Worm (Caenorhabditis elegans): ENCODE measurements around the gene C01G5.3.
A peak's percentile ranks its signal among the peaks of the same experiment; 100 is the strongest.

The C01G5.3 gene

DNA sequence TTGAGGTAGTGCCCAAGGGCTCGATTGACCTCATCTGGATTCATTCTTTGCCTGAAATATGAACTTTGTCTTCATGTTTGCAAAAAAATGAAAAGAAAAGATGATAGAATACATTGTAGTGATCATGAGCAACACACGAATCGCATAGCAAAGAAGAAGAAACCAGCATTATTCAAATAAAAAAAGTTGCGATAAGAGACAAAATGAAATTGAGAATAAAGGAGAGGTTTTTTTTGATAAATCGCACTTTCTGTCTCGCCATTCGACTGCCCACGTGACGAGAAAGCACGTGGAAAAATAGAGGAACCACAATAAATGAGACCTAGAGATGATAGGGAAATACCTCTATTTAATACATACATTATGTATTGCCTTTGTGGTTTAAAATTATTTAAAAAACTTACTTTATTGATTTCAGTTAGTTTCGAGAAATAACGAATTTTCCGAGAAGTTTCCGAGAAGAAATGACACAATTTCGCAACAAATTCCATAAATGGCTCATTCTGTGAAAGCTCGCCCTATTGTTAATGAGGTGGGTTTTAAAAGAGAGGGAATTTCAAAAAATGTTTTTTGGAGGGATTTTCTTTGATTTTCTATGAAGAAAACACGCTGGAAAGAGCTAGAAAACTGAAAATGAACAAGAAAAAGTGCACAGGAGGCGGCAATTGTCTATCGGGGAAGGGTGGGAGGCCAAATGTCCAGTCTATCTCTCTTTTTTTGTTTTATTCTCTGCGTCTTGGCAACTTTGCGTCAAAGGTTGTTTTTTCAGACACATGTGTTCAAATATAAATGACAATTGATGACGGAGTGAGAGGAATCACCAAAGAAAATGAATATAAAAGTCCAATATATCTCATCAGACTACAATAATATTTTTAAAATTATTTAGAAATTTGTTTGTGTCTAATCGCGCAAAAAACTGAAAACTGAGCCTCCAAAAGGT, 19.7 kb downstream of the C01G5.3 start, which contains the start of gene paqr-1:
TSS of gene paqr-1 (minus strand) at position 51 of the 943 bp plus-strand sequence.
- peak; percentile 23 for TF ChIP-seq mes-2 (tag; optimal IDR thresholded peaks at IDR 0.05; ENCODE audit: poor library complexity, severe bottlenecking)
- TF ChIP-seq dmd-6 (GFP tag; IDR thresholded peaks at IDR 0.05) = peak; percentile 58
- TF ChIP-seq F44E2.7 (GFP tag; IDR thresholded peaks at IDR 0.05) = no peak
- TF ChIP-seq ctbp-1 (GFP tag; IDR thresholded peaks at IDR 0.05) = no peak
- peak; percentile 49 for TF ChIP-seq mxl-3 (GFP tag; optimal IDR thresholded peaks at IDR 0.05)
- TF ChIP-seq F10B5.3 (tag; optimal IDR thresholded peaks at IDR 0.05) = no peak
- no peak for TF ChIP-seq fkh-10 (GFP tag; optimal IDR thresholded peaks at IDR 0.05)
- no peak for TF ChIP-seq T20F7.1 (GFP tag; optimal IDR thresholded peaks at IDR 0.05)
- TF ChIP-seq T26A8.4 (GFP tag; IDR thresholded peaks at IDR 0.05) = no peak
- peak; percentile 82 for TF ChIP-seq hlh-30 (tag; optimal IDR thresholded peaks at IDR 0.05; ENCODE audit: insufficient read depth)
- TF ChIP-seq rbr-2 (tag; optimal IDR thresholded peaks at IDR 0.05) = no peak
- TF ChIP-seq mep-1 (tag; optimal IDR thresholded peaks at IDR 0.05) = peak; percentile 34
- TF ChIP-seq skn-1 (tag; optimal IDR thresholded peaks at IDR 0.05) = no peak
- TF ChIP-seq mdl-1 (tag; optimal IDR thresholded peaks at IDR 0.05) = peak in 1 of 2 experiments; percentile 74
- TF ChIP-seq daf-16 (GFP tag; optimal IDR thresholded peaks at IDR 0.05) = peak in 1 of 2 experiments; percentile 7
- peak; percentile 55 for TF ChIP-seq daf-16 (tag; optimal IDR thresholded peaks at IDR 0.05)
- peak in 1 of 2 experiments; percentile 43 for TF ChIP-seq lsy-2 (tag; optimal IDR thresholded peaks at IDR 0.05)
- TF ChIP-seq lin-38 (GFP tag; IDR thresholded peaks at IDR 0.05) = 0 out of 2 replicates have a peak, but pooled peaks have one; percentile 22
- no peak for TF ChIP-seq spr-1 (tag; optimal IDR thresholded peaks at IDR 0.05)
- TF ChIP-seq hlh-11 (tag; optimal IDR thresholded peaks at IDR 0.05) = peak; percentile 21
- no peak for TF ChIP-seq ZK337.2 (GFP tag; IDR thresholded peaks at IDR 0.05)
- TF ChIP-seq daf-8 (GFP tag; IDR thresholded peaks at IDR 0.05) = no peak
- no peak for TF ChIP-seq php-3 (GFP tag; IDR thresholded peaks at IDR 0.05)
- no peak for TF ChIP-seq lin-15B (tag; optimal IDR thresholded peaks at IDR 0.05)
- TF ChIP-seq hmg-1.1 (GFP tag; IDR thresholded peaks at IDR 0.05) = 0 out of 2 replicates have a peak, but pooled peaks have one; percentile 19
- TF ChIP-seq ceh-32 (tag; optimal IDR thresholded peaks at IDR 0.05; ENCODE audit: poor library complexity) = no peak
- TF ChIP-seq egl-27 (tag; optimal IDR thresholded peaks at IDR 0.05) = no peak
- TF ChIP-seq attf-4 (tag; optimal IDR thresholded peaks at IDR 0.05) = no peak
- TF ChIP-seq aha-1 (tag) = peak; percentile 56
- no peak for TF ChIP-seq Y5F2A.4 (GFP tag; optimal IDR thresholded peaks at IDR 0.05)
- no peak for TF ChIP-seq vab-7 (GFP tag; IDR thresholded peaks at IDR 0.05)
- no peak for TF ChIP-seq lim-7 (GFP tag; IDR thresholded peaks at IDR 0.05)
- TF ChIP-seq dpl-1 (GFP tag; optimal IDR thresholded peaks at IDR 0.05) = peak; percentile 72
- no peak for TF ChIP-seq zip-11 (GFP tag; IDR thresholded peaks at IDR 0.05)
- TF ChIP-seq tag-97 (GFP tag; IDR thresholded peaks at IDR 0.05) = no peak
- no peak for TF ChIP-seq F37D6.2 (tag; optimal IDR thresholded peaks at IDR 0.05)
- TF ChIP-seq madf-5 (GFP tag; IDR thresholded peaks at IDR 0.05) = no peak
- TF ChIP-seq unc-62 (GFP tag; optimal IDR thresholded peaks at IDR 0.05 in 1 of 2) = peak in 1 of 2 experiments; percentile 9
- TF ChIP-seq unc-62 (tag; optimal IDR thresholded peaks at IDR 0.05) = no peak
- TF ChIP-seq cey-2 (tag; optimal IDR thresholded peaks at IDR 0.05; ENCODE audit: borderline replicate concordance, insufficient read depth) = peak; percentile 80
- TF ChIP-seq madf-9 (GFP tag; conservative IDR thresholded peaks at IDR 0.05) = no peak
- peak; percentile 56 for TF ChIP-seq dve-1 (tag; optimal IDR thresholded peaks at IDR 0.05; ENCODE audit: insufficient read depth)

All from whole organism, L4 larva.